Fruit fly (Drosophila melanogaster) whole organism, prepupa: ENCODE measurements around the gene CG43845.

Experiments
- CG10669 ChIP-seq: fragments of 200-800 bp; sonication (Bioruptor generic); optimal IDR thresholded peaks from 3 replicates; lab custom pipeline; 2018; ENCODE audit warnings: missing biosample characterization, mild to moderate bottlenecking, missing genetic modification characterization, moderate library complexity
- CG11902 ChIP-seq: fragments of 200-800 bp; sonication (Bioruptor generic); optimal IDR thresholded peaks from 3 replicates; lab custom pipeline; 2016; ENCODE audit warnings: missing biosample characterization, missing genetic modification characterization
- CG15336 ChIP-seq: fragments of 200-800 bp; sonication (Bioruptor generic); IDR thresholded peaks from 2 replicates; pipeline ENCODE4 v1.3.6; 2022; ENCODE audit warnings: missing biosample characterization, missing genetic modification characterization
- CG1621 ChIP-seq: fragments of 200-800 bp; sonication (Bioruptor generic); optimal IDR thresholded peaks from 3 replicates; lab custom pipeline; 2018; ENCODE audit warnings: missing biosample characterization, mild to moderate bottlenecking, missing genetic modification characterization
- CG3032 ChIP-seq: fragments of 200-800 bp; optimal IDR thresholded peaks from 2 replicates; lab custom pipeline; 2019; ENCODE audit warnings: missing biosample characterization, mild to moderate bottlenecking, missing genetic modification characterization, moderate library complexity
- CG31627 ChIP-seq: fragments of 200-800 bp; sonication (Bioruptor generic); optimal IDR thresholded peaks from 3 replicates; lab custom pipeline; 2016; ENCODE audit warnings: missing biosample characterization, missing genetic modification characterization
- CG4318 ChIP-seq: fragments of 200-800 bp; sonication (Bioruptor generic); optimal IDR thresholded peaks from 3 replicates; lab custom pipeline; 2017; ENCODE audit warnings: missing biosample characterization, mild to moderate bottlenecking, missing genetic modification characterization
- CG6163 ChIP-seq: fragments of 200-800 bp; sonication (Bioruptor generic); IDR thresholded peaks from 3 replicates; pipeline ENCODE4 v1.3.6; 2022; ENCODE audit warnings: missing biosample characterization, missing genetic modification characterization
- CG6854 ChIP-seq: fragments of 200-800 bp; sonication (Bioruptor generic); optimal IDR thresholded peaks from 2 replicates; lab custom pipeline; 2017; ENCODE audit warnings: missing biosample characterization, mild to moderate bottlenecking, missing genetic modification characterization
- CG7368 ChIP-seq: fragments of 200-800 bp; sonication (Bioruptor generic); optimal IDR thresholded peaks from 3 replicates; lab custom pipeline; 2016; ENCODE audit warnings: missing biosample characterization, missing genetic modification characterization
- CG8119 ChIP-seq: fragments of 200-800 bp; sonication (Bioruptor generic); IDR thresholded peaks from 3 replicates; pipeline ENCODE4 v1.3.6; 2022; ENCODE audit warnings: missing biosample characterization, missing genetic modification characterization
- CG8319 ChIP-seq: fragments of 200-800 bp; sonication (Bioruptor generic); optimal IDR thresholded peaks from 3 replicates; lab custom pipeline; 2016; ENCODE audit warnings: missing biosample characterization, missing genetic modification characterization
- Ets96B ChIP-seq: fragments of 200-800 bp; optimal IDR thresholded peaks from 2 replicates; lab custom pipeline; 2019; ENCODE audit warnings: missing biosample characterization, mild to moderate bottlenecking, missing genetic modification characterization, moderate library complexity
- Gug ChIP-seq: fragments of 200-800 bp; sonication (Bioruptor generic); IDR thresholded peaks from 2 replicates; pipeline ENCODE4 v1.3.6; 2022; ENCODE audit warnings: missing biosample characterization, missing genetic modification characterization
- Met ChIP-seq: fragments of 200-800 bp; sonication (Bioruptor generic); optimal IDR thresholded peaks from 3 replicates; lab custom pipeline; 2016; ENCODE audit warnings: missing biosample characterization, missing genetic modification characterization
- Smox ChIP-seq: fragments of 200-800 bp; sonication (Bioruptor generic); optimal IDR thresholded peaks from 3 replicates; lab custom pipeline; 2016; ENCODE audit warnings: missing biosample characterization, missing genetic modification characterization
- achi ChIP-seq: fragments of 200-800 bp; sonication (Bioruptor generic); optimal IDR thresholded peaks from 3 replicates; lab custom pipeline; 2016; ENCODE audit warnings: missing biosample characterization, missing genetic modification characterization
- dsx ChIP-seq: fragments of 200-800 bp; optimal IDR thresholded peaks from 3 replicates; lab custom pipeline; 2019; ENCODE audit warnings: missing biosample characterization, mild to moderate bottlenecking, missing genetic modification characterization, moderate library complexity; ENCODE audit not compliant: poor library complexity, severe bottlenecking
- eg ChIP-seq: fragments of 200-800 bp; sonication (Bioruptor generic); IDR thresholded peaks from 3 replicates; pipeline ENCODE4 v1.3.6; 2022; ENCODE audit warnings: missing biosample characterization, missing genetic modification characterization
- esn ChIP-seq: fragments of 200-800 bp; sonication (Bioruptor generic); optimal IDR thresholded peaks from 2 replicates; lab custom pipeline; 2016; ENCODE audit warnings: missing biosample characterization, mild to moderate bottlenecking, missing genetic modification characterization, moderate library complexity
- fd59A ChIP-seq: fragments of 200-800 bp; sonication (Bioruptor generic); optimal IDR thresholded peaks from 2 replicates; lab custom pipeline; 2017; ENCODE audit warnings: missing biosample characterization, mild to moderate bottlenecking, missing genetic modification characterization, missing genetic modification reagents
- fd85E ChIP-seq: fragments of 200-800 bp; sonication (Bioruptor generic); optimal IDR thresholded peaks from 3 replicates; lab custom pipeline; 2016; ENCODE audit warnings: missing biosample characterization, missing genetic modification characterization
- lz ChIP-seq: fragments of 200-800 bp; sonication (Bioruptor generic); optimal IDR thresholded peaks from 3 replicates; lab custom pipeline; 2016; ENCODE audit warnings: missing biosample characterization, missing genetic modification characterization
- salr ChIP-seq, 2 experiments: fragments of 200-800 bp; sonication (Bioruptor generic); optimal IDR thresholded peaks; 3 replicates each; lab custom pipeline; 2016 to 2018; ENCODE audit warnings: missing biosample characterization in 2 of 2, missing genetic modification characterization in 2 of 2, mild to moderate bottlenecking in 1 of 2
- spab ChIP-seq: fragments of 200-800 bp; sonication (Bioruptor generic); optimal IDR thresholded peaks from 2 replicates; lab custom pipeline; 2017; ENCODE audit warnings: missing biosample characterization, mild to moderate bottlenecking, missing genetic modification characterization, missing genetic modification reagents

The CG43845 gene

dm6 chr3R:5483488-5484109 lies 39.3 kb downstream of the CG43845 start, which contains the start of gene ksr:
TSS of gene ksr (minus strand) at chr3R:5483906.
- TF ChIP-seq CG7368, result no peak
- TF ChIP-seq Gug, result no peak
- TF ChIP-seq CG10669 (GFP tag; lab: Kevin White, UChicago), result no peak
- TF ChIP-seq Ets96B (tag; lab: Kevin White, UChicago), result peak; percentile 18
- TF ChIP-seq CG6854, result peak; percentile 36
- no peak for TF ChIP-seq CG8319
- peak; percentile 22; the same call in 1 of the 3 replicates for TF ChIP-seq eg (GFP tag; lab: Robert Waterston, UW)
- peak; percentile 29 for TF ChIP-seq esn (GFP tag; lab: Kevin White, UChicago)
- no peak for TF ChIP-seq spab (GFP tag; lab: Kevin White, UChicago)
- peak; percentile 7; the same call in 1 of the 3 replicates for TF ChIP-seq CG6163 (GFP tag; lab: Robert Waterston, UW)
- no peak for TF ChIP-seq CG4318
- peak; percentile 30 for TF ChIP-seq CG3032 (tag; lab: Kevin White, UChicago)
- TF ChIP-seq, all 60 proteins: peak for 6

DNA sequence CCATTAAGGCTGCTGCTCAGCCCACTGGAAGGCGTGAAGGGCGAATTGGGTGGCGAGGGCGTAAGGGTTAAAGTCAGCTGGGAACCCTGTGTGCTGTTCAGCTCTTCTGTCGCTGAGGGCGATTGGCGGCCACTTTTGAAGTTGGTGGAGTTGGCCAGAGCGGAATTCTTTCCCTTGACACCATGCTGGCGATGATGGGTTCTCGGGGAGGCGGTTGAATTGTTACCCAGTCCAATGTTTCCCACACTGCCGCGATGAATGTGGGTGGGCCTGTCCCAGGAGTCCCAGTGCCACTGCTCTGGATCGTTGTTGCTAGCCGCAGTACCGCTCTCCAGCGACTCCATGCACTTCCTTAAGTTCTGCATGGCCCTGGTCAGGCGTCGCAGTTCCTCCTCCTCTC lies 40.1 kb downstream of the CG43845 start:
- TF ChIP-seq fd85E, result no peak
- TF ChIP-seq salr (GFP tag; optimal IDR thresholded peaks at IDR 0.05; lab: Kevin White, UChicago), result no peak
- no peak for TF ChIP-seq CG1621 (tag; lab: Kevin White, UChicago)
- TF ChIP-seq CG3032 (tag; lab: Kevin White, UChicago), result no peak
- TF ChIP-seq CG6854, result no peak
- TF ChIP-seq achi, result no peak
- TF ChIP-seq CG4318, result no peak
- TF ChIP-seq Smox (GFP tag; lab: Kevin White, UChicago), result no peak
- no peak for TF ChIP-seq Met (GFP tag; lab: Kevin White, UChicago)

DNA sequence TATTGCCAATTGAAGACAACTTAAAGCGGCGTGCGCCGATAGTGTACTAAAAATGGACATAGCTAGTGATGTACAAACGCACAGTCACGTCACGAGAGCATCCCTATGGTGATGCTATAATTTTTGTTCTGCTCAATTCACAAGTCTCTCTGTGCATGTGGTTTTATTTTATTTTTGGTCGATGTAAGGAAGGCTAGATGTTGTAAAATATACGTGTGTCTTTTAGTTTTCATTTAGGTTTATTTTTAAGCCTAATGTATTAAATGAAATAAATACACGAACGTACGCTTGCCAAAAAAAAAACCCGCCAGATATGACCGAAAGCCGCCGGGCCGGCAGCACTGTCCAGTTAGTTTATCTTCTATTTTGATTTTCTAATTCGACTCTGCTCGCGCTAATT lies 48.4 kb downstream of the CG43845 start, which contains the start of the genes CG45100, HDAC3 and Hcs:
CG45100 (minus strand) TSS at position 50 of the 400 bp plus-strand sequence.
HDAC3 (minus strand) TSS at position 50 of the 400 bp plus-strand sequence.
Hcs (plus strand) TSS at position 349 of the 400 bp plus-strand sequence.
- peak; percentile 61 for TF ChIP-seq esn (GFP tag; lab: Kevin White, UChicago)
- TF ChIP-seq CG11902 (GFP tag; lab: Kevin White, UChicago), result peak; percentile 20
- TF ChIP-seq dsx (GFP tag; lab: Kevin White, UChicago), result no peak
- no peak for TF ChIP-seq fd59A (GFP tag; lab: Kevin White, UChicago)
- no peak for TF ChIP-seq CG8119 (GFP tag; lab: Robert Waterston, UW)
- TF ChIP-seq CG15336 (GFP tag; lab: Robert Waterston, UW), result 0 out of 2 replicates have a peak, but pooled peaks have one; percentile 24
- peak; percentile 55 for TF ChIP-seq lz (GFP tag; lab: Kevin White, UChicago)
- peak; percentile 55 for TF ChIP-seq CG31627 (GFP tag; lab: Kevin White, UChicago)
- 0 out of 3 replicates have a peak, but pooled peaks have one; percentile 10 for TF ChIP-seq eg (GFP tag; lab: Robert Waterston, UW)
- TF ChIP-seq, all 60 proteins: peak for 6
